Fruit fly (Drosophila melanogaster) whole organism, embryonic: ENCODE data around the gene dmrt93B.

Experiments
- CG10431 ChIP-seq: fragments of 200-800 bp; sonication (Bioruptor generic); optimal IDR thresholded peaks from 3 replicates; lab custom pipeline; 2018; ENCODE audit warnings: missing biosample characterization, mild to moderate bottlenecking, missing genetic modification characterization
- CG11247 ChIP-seq: fragments of 200-800 bp; sonication (Bioruptor generic); IDR thresholded peaks from 2 replicates; pipeline ENCODE4 v1.3.6; 2022; ENCODE audit warnings: missing biosample characterization, missing genetic modification characterization
- CG11696 ChIP-seq: fragments of 200-800 bp; sonication (Bioruptor generic); IDR thresholded peaks from 2 replicates; pipeline ENCODE4 v1.3.6; 2022; ENCODE audit warnings: missing biosample characterization, missing genetic modification characterization
- CG12299 ChIP-seq: fragments of 200-800 bp; sonication (Bioruptor generic); optimal IDR thresholded peaks from 2 replicates; lab custom pipeline; 2018; ENCODE audit warnings: missing biosample characterization, mild to moderate bottlenecking, missing genetic modification characterization
- CG13624 ChIP-seq: fragments of 200-800 bp; sonication (Bioruptor generic); optimal IDR thresholded peaks from 2 replicates; lab custom pipeline; 2016; ENCODE audit warnings: missing biosample characterization, missing genetic modification characterization
- CG15011 ChIP-seq: fragments of 200-800 bp; sonication (Bioruptor generic); optimal IDR thresholded peaks from 3 replicates; lab custom pipeline; 2018; ENCODE audit warnings: missing biosample characterization, mild to moderate bottlenecking, missing genetic modification characterization
- CG15269 ChIP-seq: fragments of 200-800 bp; sonication (Bioruptor generic); optimal IDR thresholded peaks from 2 replicates; lab custom pipeline; 2018; ENCODE audit warnings: missing biosample characterization, mild to moderate bottlenecking, missing genetic modification characterization, moderate library complexity
- CG1529 ChIP-seq: fragments of 200-800 bp; sonication (Bioruptor generic); optimal IDR thresholded peaks from 3 replicates; lab custom pipeline; 2018; ENCODE audit warnings: missing biosample characterization, missing genetic modification characterization
- CG15601 ChIP-seq: fragments of 200-800 bp; sonication (Bioruptor generic); optimal IDR thresholded peaks from 3 replicates; lab custom pipeline; 2019; ENCODE audit warnings: missing biosample characterization, mild to moderate bottlenecking, missing genetic modification characterization, moderate library complexity
- CG16863 ChIP-seq: fragments of 200-800 bp; sonication (Bioruptor generic); optimal IDR thresholded peaks from 3 replicates; lab custom pipeline; 2016; ENCODE audit warnings: missing biosample characterization, missing genetic modification characterization
- CG17612 ChIP-seq: fragments of 200-800 bp; sonication (Bioruptor generic); IDR thresholded peaks from 2 replicates; pipeline ENCODE4 v1.3.6; 2022; ENCODE audit warnings: missing biosample characterization, missing genetic modification characterization
- CG17829 ChIP-seq: fragments of 200-800 bp; optimal IDR thresholded peaks from 2 replicates; lab custom pipeline; 2019; ENCODE audit warnings: missing biosample characterization, mild to moderate bottlenecking, missing genetic modification characterization, moderate library complexity
- CG31441 ChIP-seq: fragments of 200-800 bp; sonication (Bioruptor generic); IDR thresholded peaks from 2 replicates; pipeline ENCODE4 v1.3.6; 2022; ENCODE audit warnings: missing biosample characterization, missing genetic modification characterization
- CG3847 ChIP-seq: fragments of 200-800 bp; sonication (Bioruptor generic); IDR thresholded peaks from 2 replicates; pipeline ENCODE4 v1.3.6; 2022; ENCODE audit warnings: missing biosample characterization, missing genetic modification characterization
- CG6654 ChIP-seq: fragments of 200-800 bp; sonication (Bioruptor generic); optimal IDR thresholded peaks from 2 replicates; lab custom pipeline; 2017; ENCODE audit warnings: missing biosample characterization, mild to moderate bottlenecking, missing genetic modification characterization
- CG8478 ChIP-seq: fragments of >200 bp; optimal IDR thresholded peaks from 2 replicates; lab custom pipeline; 2018
- CG9797 ChIP-seq: fragments of 200-800 bp; sonication (Bioruptor generic); optimal IDR thresholded peaks from 3 replicates; lab custom pipeline; 2018; ENCODE audit warnings: missing biosample characterization, mild to moderate bottlenecking, missing genetic modification characterization
- Dad ChIP-seq: fragments of 200-800 bp; sonication (Bioruptor generic); optimal IDR thresholded peaks from 3 replicates; lab custom pipeline; 2016; ENCODE audit warnings: missing biosample characterization, missing genetic modification characterization
- Dip2 ChIP-seq: fragments of 200-800 bp; sonication (Bioruptor generic); IDR thresholded peaks from 2 replicates; pipeline ENCODE4 v1.3.6; 2022; ENCODE audit warnings: missing biosample characterization, missing genetic modification characterization
- Drgx ChIP-seq: fragments of 200-800 bp; sonication (Bioruptor generic); IDR thresholded peaks from 2 replicates; pipeline ENCODE4 v1.3.6; 2022; ENCODE audit warnings: missing biosample characterization, missing genetic modification characterization
- E2f2 ChIP-seq: fragments of 200-800 bp; sonication (Bioruptor generic); IDR thresholded peaks from 2 replicates; pipeline ENCODE4 v1.3.6; 2022; ENCODE audit warnings: missing biosample characterization, missing genetic modification characterization
- HLH4C ChIP-seq: fragments of 200-800 bp; sonication (Bioruptor generic); IDR thresholded peaks from 3 replicates; pipeline ENCODE4 v1.3.6; 2022; ENCODE audit warnings: missing biosample characterization, missing genetic modification characterization; ENCODE audit not compliant: partially characterized antibody
- NC2β ChIP-seq: fragments of 200-800 bp; sonication (Bioruptor generic); optimal IDR thresholded peaks from 2 replicates; lab custom pipeline; 2016; ENCODE audit warnings: missing biosample characterization, missing genetic modification characterization
- Neu2 ChIP-seq: fragments of 200-800 bp; sonication (Bioruptor generic); optimal IDR thresholded peaks from 3 replicates; lab custom pipeline; 2016; ENCODE audit warnings: missing biosample characterization, missing genetic modification characterization, borderline replicate concordance
- Scr ChIP-seq: fragments of 200-800 bp; sonication (Bioruptor generic); IDR thresholded peaks from 2 replicates; pipeline ENCODE4 v1.3.6; 2022; ENCODE audit warnings: missing biosample characterization, missing genetic modification characterization; ENCODE audit not compliant: partially characterized antibody
- Six4 ChIP-seq: fragments of 200-800 bp; sonication (Bioruptor generic); optimal IDR thresholded peaks from 2 replicates; lab custom pipeline; 2016; ENCODE audit warnings: missing biosample characterization, missing genetic modification characterization
- Trl ChIP-seq, 3 experiments: fragments of >200 bp in 2 of 3; fragments of 200-800 bp in 1 of 3; sonication (Bioruptor generic) in 1 of 3; optimal IDR thresholded peaks; 2 replicates in 1 of 3; 3 replicates in 2 of 3; lab custom pipeline; 2016 to 2017; ENCODE audit warnings: missing biosample characterization in 1 of 3, missing genetic modification characterization in 1 of 3
- Usf ChIP-seq: fragments of 200-800 bp; sonication (Bioruptor generic); optimal IDR thresholded peaks from 2 replicates; lab custom pipeline; 2017; ENCODE audit warnings: missing genotype, missing biosample characterization, missing genetic modification characterization
- az2 ChIP-seq: fragments of 200-800 bp; sonication (Bioruptor generic); optimal IDR thresholded peaks from 3 replicates; lab custom pipeline; 2016; ENCODE audit warnings: missing biosample characterization, missing genetic modification characterization
- bab2 ChIP-seq: fragments of 200-800 bp; sonication (Bioruptor generic); optimal IDR thresholded peaks from 2 replicates; lab custom pipeline; 2016; ENCODE audit warnings: missing biosample characterization, missing genetic modification characterization
- bsh ChIP-seq, 2 experiments: fragments of 200-800 bp; sonication (Bioruptor generic); optimal IDR thresholded peaks; 2 replicates each; lab custom pipeline; 2017 to 2018; ENCODE audit warnings: mild to moderate bottlenecking in 2 of 2, missing biosample characterization in 2 of 2, missing genetic modification characterization in 2 of 2, moderate library complexity in 1 of 2
- chinmo ChIP-seq: fragments of 200-800 bp; sonication (Bioruptor generic); IDR thresholded peaks from 4 replicates; pipeline ENCODE4 v1.3.6; 2022; ENCODE audit warnings: missing biosample characterization, missing genetic modification characterization; ENCODE audit not compliant: partially characterized antibody
- corto ChIP-seq: fragments of 200-800 bp; sonication (Bioruptor generic); optimal IDR thresholded peaks from 2 replicates; lab custom pipeline; 2016; ENCODE audit warnings: missing biosample characterization, mild to moderate bottlenecking, missing genetic modification characterization, moderate library complexity
- crp ChIP-seq, 2 experiments: fragments of 200-800 bp; sonication (Bioruptor generic); optimal IDR thresholded peaks; 2 replicates in 1 of 2; 3 replicates in 1 of 2; lab custom pipeline; 2017; ENCODE audit warnings: missing biosample characterization in 2 of 2, missing genetic modification characterization in 2 of 2, mild to moderate bottlenecking in 1 of 2, moderate library complexity in 1 of 2
- ewg ChIP-seq: fragments of 200-800 bp; sonication (Bioruptor generic); optimal IDR thresholded peaks from 3 replicates; lab custom pipeline; 2017; ENCODE audit warnings: mild to moderate bottlenecking, missing biosample characterization, missing genetic modification reagents, missing genetic modification characterization
- fd64A ChIP-seq: fragments of 200-800 bp; sonication (Bioruptor generic); optimal IDR thresholded peaks from 3 replicates; lab custom pipeline; 2018; ENCODE audit warnings: missing biosample characterization, mild to moderate bottlenecking, missing genetic modification characterization
- gt ChIP-seq: fragments of 200-800 bp; sonication (Bioruptor generic); IDR thresholded peaks from 2 replicates; pipeline ENCODE4 v1.3.6; 2022; ENCODE audit warnings: missing biosample characterization, missing genetic modification characterization
- hb ChIP-seq: fragments of 200-800 bp; sonication (Bioruptor generic); IDR thresholded peaks from 3 replicates; pipeline ENCODE4 v1.3.6; 2022; ENCODE audit warnings: missing biosample characterization, missing genetic modification characterization; ENCODE audit not compliant: partially characterized antibody
- jigr1 ChIP-seq: fragments of 200-800 bp; sonication (Bioruptor generic); IDR thresholded peaks from 3 replicates; pipeline ENCODE4 v1.3.6; 2022; ENCODE audit warnings: missing biosample characterization, missing genetic modification characterization
- jing ChIP-seq: fragments of 200-800 bp; sonication (Bioruptor generic); optimal IDR thresholded peaks from 2 replicates; lab custom pipeline; 2018; ENCODE audit warnings: missing biosample characterization, mild to moderate bottlenecking, missing genetic modification characterization
- klu ChIP-seq: fragments of 200-800 bp; sonication (Bioruptor generic); IDR thresholded peaks from 2 replicates; pipeline ENCODE4 v1.3.6; 2022; ENCODE audit warnings: missing biosample characterization, missing genetic modification characterization
- nau ChIP-seq: fragments of 200-800 bp; sonication (Bioruptor generic); optimal IDR thresholded peaks from 3 replicates; lab custom pipeline; 2017; ENCODE audit warnings: missing biosample characterization, mild to moderate bottlenecking, missing genetic modification characterization, missing genetic modification reagents
- nmo ChIP-seq: fragments of 200-800 bp; sonication (Bioruptor generic); optimal IDR thresholded peaks from 2 replicates; lab custom pipeline; 2018; ENCODE audit warnings: missing biosample characterization, mild to moderate bottlenecking, missing genetic modification characterization, moderate library complexity
- pb ChIP-seq: fragments of 200-800 bp; sonication (Bioruptor generic); optimal IDR thresholded peaks from 3 replicates; lab custom pipeline; 2016; ENCODE audit warnings: missing biosample characterization, missing genetic modification characterization
- pfk ChIP-seq: fragments of 200-800 bp; sonication (Bioruptor generic); optimal IDR thresholded peaks from 2 replicates; lab custom pipeline; 2018; ENCODE audit warnings: missing biosample characterization, mild to moderate bottlenecking, missing genetic modification characterization, moderate library complexity
- ranshi ChIP-seq: fragments of 200-800 bp; sonication (Bioruptor generic); IDR thresholded peaks from 2 replicates; pipeline ENCODE4 v1.3.6; 2022; ENCODE audit warnings: missing biosample characterization, missing genetic modification characterization
- seq ChIP-seq: fragments of 200-800 bp; sonication (Bioruptor generic); IDR thresholded peaks from 2 replicates; pipeline ENCODE4 v1.3.6; 2022; ENCODE audit warnings: missing biosample characterization, missing genetic modification characterization
- sob ChIP-seq: fragments of 200-800 bp; sonication (Bioruptor generic); IDR thresholded peaks from 2 replicates; pipeline ENCODE4 v1.3.6; 2022; ENCODE audit warnings: missing biosample characterization, missing genetic modification characterization
- sr ChIP-seq: fragments of 200-800 bp; sonication (Bioruptor generic); IDR thresholded peaks from 3 replicates; pipeline ENCODE4 v1.3.6; 2022; ENCODE audit warnings: missing biosample characterization, missing genetic modification characterization
- twi ChIP-seq: fragments of 200-800 bp; optimal IDR thresholded peaks from 2 replicates; lab custom pipeline; 2019; ENCODE audit warnings: missing biosample characterization, mild to moderate bottlenecking, missing genetic modification characterization, moderate library complexity

Gene dmrt93B

dm6 chr3R:21097631-21098117 lies 23.9 kb downstream of the dmrt93B start, which contains the start of gene RhoGAP93B (continued):
- TF ChIP-seq CG11247 (GFP tag; lab: Robert Waterston, UW) = peak; percentile 89
- peak; percentile 100 for TF ChIP-seq HLH4C (GFP tag; lab: Robert Waterston, UW)
- peak; percentile 83 for TF ChIP-seq CG12299
- no peak for TF ChIP-seq nau (GFP tag; lab: Kevin White, UChicago)
- peak; percentile 80 for TF ChIP-seq gt (GFP tag; lab: Robert Waterston, UW)
- peak; percentile 77 for TF ChIP-seq CG31441
- peak; percentile 63 for TF ChIP-seq Neu2 (GFP tag; lab: Kevin White, UChicago)
- peak; percentile 22 for TF ChIP-seq fd64A (GFP tag; lab: Kevin White, UChicago)
- TF ChIP-seq klu (GFP tag; lab: Robert Waterston, UW) = peak; percentile 84
- TF ChIP-seq CG17612 (GFP tag; lab: Robert Waterston, UW) = peak; percentile 78
- TF ChIP-seq corto = no peak
- peak in 1 of 2 experiments; percentile 78 for TF ChIP-seq bsh (GFP tag; optimal IDR thresholded peaks at IDR 0.05; lab: Kevin White, UChicago)
- TF ChIP-seq twi = peak; percentile 54
- peak; percentile 82 for TF ChIP-seq Drgx (GFP tag; lab: Robert Waterston, UW)
- TF ChIP-seq ewg (GFP tag; lab: Kevin White, UChicago) = peak; percentile 37
- peak; percentile 44; the same call in 1 of the 2 replicates for TF ChIP-seq CG11696 (GFP tag; lab: Robert Waterston, UW)
- peak in 1 of 2 experiments; percentile 44 for TF ChIP-seq crp (GFP tag; optimal IDR thresholded peaks at IDR 0.05; lab: Kevin White, UChicago)
- TF ChIP-seq CG15269 = no peak
- TF ChIP-seq Six4 = peak; percentile 60
- peak; percentile 32 for TF ChIP-seq CG6654 (GFP tag; lab: Kevin White, UChicago)
- peak; percentile 93 for TF ChIP-seq CG13624 (GFP tag; lab: Kevin White, UChicago)
- TF ChIP-seq jigr1 (GFP tag; lab: Robert Waterston, UW) = peak; percentile 69
- peak; percentile 88 for TF ChIP-seq pb (GFP tag; lab: Kevin White, UChicago)
- TF ChIP-seq CG16863 (GFP tag; lab: Kevin White, UChicago) = peak; percentile 89
- TF ChIP-seq CG15011 (GFP tag; lab: Kevin White, UChicago) = no peak
- peak; percentile 95 for TF ChIP-seq sob (GFP tag; lab: Robert Waterston, UW)
- TF ChIP-seq CG17829 (tag; lab: Kevin White, UChicago) = peak; percentile 88
- peak; percentile 100 for TF ChIP-seq hb
- TF ChIP-seq Trl (optimal IDR thresholded peaks at IDR 0.05; lab: Kevin White, UChicago) = no peak
- TF ChIP-seq Trl (GFP tag; optimal IDR thresholded peaks at IDR 0.05; lab: Kevin White, UChicago) = peak; percentile 86
- TF ChIP-seq CG3847 (GFP tag; lab: Robert Waterston, UW) = peak; percentile 92
- peak; percentile 83 for TF ChIP-seq NC2β (GFP tag; lab: Kevin White, UChicago)
- peak; percentile 50 for TF ChIP-seq az2
- TF ChIP-seq bab2 (GFP tag; lab: Kevin White, UChicago) = peak; percentile 94
- peak; percentile 79 for TF ChIP-seq seq (GFP tag; lab: Robert Waterston, UW)
- no peak for TF ChIP-seq CG8478 (lab: Kevin White, UChicago)
- TF ChIP-seq Dip2 (GFP tag; lab: Robert Waterston, UW) = peak; percentile 15; the same call in 1 of the 2 replicates
- TF ChIP-seq sr (GFP tag; lab: Robert Waterston, UW) = no peak
- TF ChIP-seq Scr (GFP tag; lab: Robert Waterston, UW) = peak; percentile 100
- peak; percentile 92 for TF ChIP-seq Dad (GFP tag; lab: Kevin White, UChicago)
- peak; percentile 42 for TF ChIP-seq CG1529 (GFP tag; lab: Kevin White, UChicago)
- TF ChIP-seq nmo (GFP tag; lab: Kevin White, UChicago) = peak; percentile 93
- peak; percentile 78 for TF ChIP-seq CG15601 (tag; lab: Kevin White, UChicago)
- TF ChIP-seq pfk (GFP tag; lab: Kevin White, UChicago) = peak; percentile 33
- TF ChIP-seq Usf (GFP tag; lab: Kevin White, UChicago) = peak; percentile 34
- no peak for TF ChIP-seq jing (GFP tag; lab: Kevin White, UChicago)
- peak; percentile 90 for TF ChIP-seq CG9797 (GFP tag; lab: Kevin White, UChicago)
- TF ChIP-seq chinmo = peak; percentile 100
- peak; percentile 94 for TF ChIP-seq ranshi (GFP tag; lab: Robert Waterston, UW)
- no peak for TF ChIP-seq CG10431
- peak; percentile 84 for TF ChIP-seq E2f2 (GFP tag; lab: Robert Waterston, UW)
